Fruit fly (Drosophila melanogaster): ENCODE data around the gene Ilp8.

Gene Ilp8

dm6 chr3L:16989169-16989568 lies 42.7 kb downstream of the Ilp8 start (continued):
- peak; percentile 77 for TF ChIP-seq Sox14 (GFP tag; optimal IDR thresholded peaks at IDR 0.05)
- no peak for TF ChIP-seq CG9139 (GFP tag; optimal IDR thresholded peaks at IDR 0.05)
- peak; percentile 91 for TF ChIP-seq Met (GFP tag; optimal IDR thresholded peaks at IDR 0.05)
- peak; percentile 87 for TF ChIP-seq CG6854 (GFP tag; optimal IDR thresholded peaks at IDR 0.05)
- peak; percentile 43 for TF ChIP-seq CG11902 (GFP tag; optimal IDR thresholded peaks at IDR 0.05)
- peak; percentile 85 for TF ChIP-seq Sox102F (GFP tag; optimal IDR thresholded peaks at IDR 0.05)
- peak; percentile 92 for TF ChIP-seq esn (GFP tag; optimal IDR thresholded peaks at IDR 0.05)
- no peak for TF ChIP-seq pdm3 (GFP tag; optimal IDR thresholded peaks at IDR 0.05)

dm6 chr3L:16988526-16988925 lies 43.4 kb downstream of the Ilp8 start:
- no peak for TF ChIP-seq OdsH (GFP tag; optimal IDR thresholded peaks at IDR 0.05)
- no peak for TF ChIP-seq Ets21C (GFP tag; optimal IDR thresholded peaks at IDR 0.05)
- peak; percentile 80 for TF ChIP-seq svp (GFP tag)
- no peak for TF ChIP-seq CG10631 (GFP tag; optimal IDR thresholded peaks at IDR 0.05)

dm6 chr3L:16987347-16987746 lies 44.5 kb downstream of the Ilp8 start:
- TF ChIP-seq Eip93F (GFP tag; optimal IDR thresholded peaks at IDR 0.05) = no peak
- TF ChIP-seq Met (GFP tag; optimal IDR thresholded peaks at IDR 0.05) = no peak
- no peak for TF ChIP-seq CG9139 (GFP tag; optimal IDR thresholded peaks at IDR 0.05)
- TF ChIP-seq fd59A (GFP tag; optimal IDR thresholded peaks at IDR 0.05) = no peak
- peak; percentile 2 for TF ChIP-seq CG6808 (GFP tag; optimal IDR thresholded peaks at IDR 0.05)
- TF ChIP-seq pdm3 (GFP tag; optimal IDR thresholded peaks at IDR 0.05) = peak; percentile 33
- TF ChIP-seq CG11902 (GFP tag; optimal IDR thresholded peaks at IDR 0.05) = no peak
- no peak for TF ChIP-seq Sox15 (GFP tag; optimal IDR thresholded peaks at IDR 0.05)
- TF ChIP-seq CG8119 (GFP tag; IDR thresholded peaks at IDR 0.05) = peak; percentile 53
- no peak for TF ChIP-seq esn (GFP tag; optimal IDR thresholded peaks at IDR 0.05)
- TF ChIP-seq Lpt (GFP tag; optimal IDR thresholded peaks at IDR 0.05) = no peak
- no peak for TF ChIP-seq fkh (GFP tag; optimal IDR thresholded peaks at IDR 0.05)
- no peak for TF ChIP-seq lz (GFP tag; optimal IDR thresholded peaks at IDR 0.05)
- TF ChIP-seq Hr38 (GFP tag; optimal IDR thresholded peaks at IDR 0.05) = no peak
- no peak for TF ChIP-seq Sox102F (GFP tag; optimal IDR thresholded peaks at IDR 0.05)
- TF ChIP-seq Eip75B (GFP tag; optimal IDR thresholded peaks at IDR 0.05) = no peak
- TF ChIP-seq CG15336 (GFP tag; IDR thresholded peaks at IDR 0.05) = peak; percentile 18; the same call in 1 of the 2 replicates
- TF ChIP-seq Hr39 (GFP tag; optimal IDR thresholded peaks at IDR 0.05) = no peak
- TF ChIP-seq ss (GFP tag; optimal IDR thresholded peaks at IDR 0.05) = no peak
- no peak for TF ChIP-seq CG10631 (GFP tag; optimal IDR thresholded peaks at IDR 0.05)
- TF ChIP-seq CG11762 (GFP tag; optimal IDR thresholded peaks at IDR 0.05; ENCODE audit: insufficient read depth) = no peak
- no peak for TF ChIP-seq CG4318 (GFP tag; optimal IDR thresholded peaks at IDR 0.05)
- peak; percentile 5 for TF ChIP-seq net (GFP tag; optimal IDR thresholded peaks at IDR 0.05)
- TF ChIP-seq CG34406 (GFP tag; optimal IDR thresholded peaks at IDR 0.05) = no peak
- no peak for TF ChIP-seq CG6792 (GFP tag; optimal IDR thresholded peaks at IDR 0.05)
- no peak for TF ChIP-seq CG11294 (GFP tag; IDR thresholded peaks at IDR 0.05)
- no peak for TF ChIP-seq topi (GFP tag; optimal IDR thresholded peaks at IDR 0.05)
- no peak for TF ChIP-seq CG16779 (tag; optimal IDR thresholded peaks at IDR 0.05)
- TF ChIP-seq Sox14 (GFP tag; optimal IDR thresholded peaks at IDR 0.05) = no peak
- TF ChIP-seq CG1621 (tag; optimal IDR thresholded peaks at IDR 0.05) = no peak
- TF ChIP-seq eg (GFP tag; IDR thresholded peaks at IDR 0.05) = peak; percentile 41; the same call in 1 of the 3 replicates
- TF ChIP-seq CG7368 (GFP tag; optimal IDR thresholded peaks at IDR 0.05) = no peak
- TF ChIP-seq dsx (GFP tag; optimal IDR thresholded peaks at IDR 0.05; ENCODE audit: poor library complexity, severe bottlenecking) = no peak
- TF ChIP-seq CG6163 (GFP tag; IDR thresholded peaks at IDR 0.05) = no peak
- TF ChIP-seq OdsH (GFP tag; optimal IDR thresholded peaks at IDR 0.05) = peak; percentile 18
- no peak for TF ChIP-seq Smox (GFP tag; optimal IDR thresholded peaks at IDR 0.05)
- TF ChIP-seq CG6276 (GFP tag; optimal IDR thresholded peaks at IDR 0.05) = peak; percentile 41
- TF ChIP-seq Ets21C (GFP tag; optimal IDR thresholded peaks at IDR 0.05) = no peak
- TF ChIP-seq Eip78C (GFP tag) = peak; percentile 76
- no peak for TF ChIP-seq cyc (GFP tag; optimal IDR thresholded peaks at IDR 0.05)
- TF ChIP-seq CG32006 (GFP tag; optimal IDR thresholded peaks at IDR 0.05) = peak; percentile 60
- peak; percentile 21 for TF ChIP-seq CG10669 (GFP tag; optimal IDR thresholded peaks at IDR 0.05)
- TF ChIP-seq Hr4 (GFP tag; optimal IDR thresholded peaks at IDR 0.05) = peak; percentile 58
- TF ChIP-seq Blimp-1 (GFP tag; optimal IDR thresholded peaks at IDR 0.05) = no peak
- TF ChIP-seq CG8632 (GFP tag; optimal IDR thresholded peaks at IDR 0.05) = no peak

Measured in whole organism, prepupa.